Fruit fly (Drosophila melanogaster): ENCODE measurements around the gene Hers.

Hers gene

dm6 chrX:19848342-19848793, 17.6 kb upstream of the Hers start (continued):
- TF ChIP-seq CG18599 (GFP tag; optimal IDR thresholded peaks at IDR 0.05) (peak; percentile 69), lbe (GFP tag; optimal IDR thresholded peaks at IDR 0.05) (no peak), CG10267 (tag; optimal IDR thresholded peaks at IDR 0.05) (peak; percentile 47), CG3726 (GFP tag; IDR thresholded peaks at IDR 0.05) (0 out of 3 replicates have a peak, but pooled peaks have one; percentile 20), Nf-YB (GFP tag; optimal IDR thresholded peaks at IDR 0.05) (no peak), CG1792 (GFP tag; optimal IDR thresholded peaks at IDR 0.05) (peak; percentile 55), Dek (tag; optimal IDR thresholded peaks at IDR 0.05) (peak; percentile 41), CG14050 (GFP tag; IDR thresholded peaks at IDR 0.05) (peak; percentile 68; the same call in 2 of the 3 replicates), HLH4C (GFP tag; IDR thresholded peaks at IDR 0.05; ENCODE audit: partially characterized antibody) (peak; percentile 54; the same call in 2 of the 3 replicates), pan (optimal IDR thresholded peaks at IDR 0.05) (no peak), pan (GFP tag; optimal IDR thresholded peaks at IDR 0.05 in 1 of 2, IDR thresholded peaks at IDR 0.05 in 1 of 2) (peak in 1 of 2 experiments; percentile 82), CG10462 (GFP tag; optimal IDR thresholded peaks at IDR 0.05) (peak; percentile 42), hbn (GFP tag; IDR thresholded peaks at IDR 0.05; ENCODE audit: partially characterized antibody) (peak; percentile 18; the same call in 1 of the 2 replicates), CG4730 (GFP tag; IDR thresholded peaks at IDR 0.05) (peak; percentile 49), Rfx (GFP tag; IDR thresholded peaks at IDR 0.05) (peak; percentile 81), ERR (GFP tag; optimal IDR thresholded peaks at IDR 0.05) (peak; percentile 67), ewg (GFP tag; optimal IDR thresholded peaks at IDR 0.05) (peak; percentile 96), dan (GFP tag; IDR thresholded peaks at IDR 0.05) (no peak), CG6175 (GFP tag; IDR thresholded peaks at IDR 0.05) (peak; percentile 66), CG9215 (GFP tag; IDR thresholded peaks at IDR 0.05) (peak; percentile 33; the same call in 1 of the 2 replicates), Hsf (GFP tag; optimal IDR thresholded peaks at IDR 0.05) (peak; percentile 81), CG17912 (GFP tag; optimal IDR thresholded peaks at IDR 0.05) (peak; percentile 22), cg (GFP tag; optimal IDR thresholded peaks at IDR 0.05) (peak; percentile 40), CG7745 (tag; optimal IDR thresholded peaks at IDR 0.05) (no peak), Neu2 (GFP tag; optimal IDR thresholded peaks at IDR 0.05; ENCODE audit: borderline replicate concordance) (peak; percentile 52), CG6654 (GFP tag; optimal IDR thresholded peaks at IDR 0.05) (peak; percentile 4), Fer2 (tag; optimal IDR thresholded peaks at IDR 0.05) (peak; percentile 9), cato (GFP tag; optimal IDR thresholded peaks at IDR 0.05; ENCODE audit: borderline replicate concordance) (peak; percentile 27), chn (GFP tag; optimal IDR thresholded peaks at IDR 0.05) (peak; percentile 82), zf30C (GFP tag; optimal IDR thresholded peaks at IDR 0.05) (peak; percentile 99), Elba2 (GFP tag; optimal IDR thresholded peaks at IDR 0.05) (no peak), CG12769 (tag; optimal IDR thresholded peaks at IDR 0.05) (peak; percentile 91), CG30020 (tag; optimal IDR thresholded peaks at IDR 0.05) (peak; percentile 16), gcm2 (GFP tag; optimal IDR thresholded peaks at IDR 0.05) (peak; percentile 63), cad (GFP tag; optimal IDR thresholded peaks at IDR 0.05) (no peak), CG32532 (GFP tag; IDR thresholded peaks at IDR 0.05) (peak; percentile 83), CG8388 (GFP tag; optimal IDR thresholded peaks at IDR 0.05) (peak; percentile 55), ems (GFP tag; optimal IDR thresholded peaks at IDR 0.05) (peak; percentile 74), Trl (optimal IDR thresholded peaks at IDR 0.05) (peak; percentile 45 to 49), Trl (GFP tag; optimal IDR thresholded peaks at IDR 0.05) (peak; percentile 56), CG4282 (GFP tag; optimal IDR thresholded peaks at IDR 0.05) (peak; percentile 51), Aef1 (GFP tag; IDR thresholded peaks at IDR 0.05) (peak; percentile 71; the same call in 2 of the 3 replicates), CG11456 (GFP tag; IDR thresholded peaks at IDR 0.05) (peak; percentile 85), en (GFP tag; optimal IDR thresholded peaks at IDR 0.05) (peak; percentile 52), CG14860 (GFP tag; IDR thresholded peaks at IDR 0.05; ENCODE audit: partially characterized antibody) (no peak), CG11398 (GFP tag; optimal IDR thresholded peaks at IDR 0.05) (no peak), usp (GFP tag; optimal IDR thresholded peaks at IDR 0.05) (no peak), repo (GFP tag; optimal IDR thresholded peaks at IDR 0.05) (peak; percentile 57), CG17186 (GFP tag; optimal IDR thresholded peaks at IDR 0.05) (peak; percentile 28), phol (tag; optimal IDR thresholded peaks at IDR 0.05) (peak; percentile 70), knrl (GFP tag; IDR thresholded peaks at IDR 0.05; ENCODE audit: partially characterized antibody) (peak; percentile 50; the same call in 2 of the 3 replicates)
